Fruit fly (Drosophila melanogaster): ENCODE results near the gene CG31676.
A peak's percentile ranks its signal among the peaks of the same experiment; 100 is the strongest.

- TF ChIP-seq gl (tag; optimal IDR thresholded peaks at IDR 0.05) = peak; percentile 59
- TF ChIP-seq Pif1B (GFP tag; optimal IDR thresholded peaks at IDR 0.05) = no peak
- TF ChIP-seq Snoo (tag; optimal IDR thresholded peaks at IDR 0.05) = no peak
- peak; percentile 9 for TF ChIP-seq CG8159 (tag; optimal IDR thresholded peaks at IDR 0.05)
- TF ChIP-seq D1 (tag; optimal IDR thresholded peaks at IDR 0.05) = peak; percentile 43
- TF ChIP-seq EcR (GFP tag; optimal IDR thresholded peaks at IDR 0.05) = no peak
- TF ChIP-seq CG32121 (GFP tag; IDR thresholded peaks at IDR 0.05) = peak; percentile 16; the same call in 1 of the 2 replicates
- peak; percentile 73 for TF ChIP-seq CG12605 (GFP tag; IDR thresholded peaks at IDR 0.05)
These were observed 50.6 kb downstream of the CG31676 start for dm6 chr2L:20891188-20891587.

Measured in whole organism, pupa.